Worm (Caenorhabditis elegans) whole organism, L4 larva: ENCODE measurements around the gene Y54G2A.28.

Experiments used
- D1046.2 ChIP-seq: fragments of 200-800 bp; sonication (Bioruptor generic); IDR thresholded peaks from 2 replicates; pipeline ENCODE4 v1.3.6; 2022; ENCODE audit warnings: missing genetic modification characterization, missing compliant biosample characterization
- F26F4.8 ChIP-seq: fragments of 200-800 bp; sonication (Bioruptor generic); conservative IDR thresholded peaks from 2 replicates; pipeline ENCODE4 v1.3.6; 2022; ENCODE audit warnings: missing genetic modification characterization, missing compliant biosample characterization
- F37D6.2 ChIP-seq: sonication (generic microtip); optimal IDR thresholded peaks from 2 replicates; lab custom pipeline; 2016; ENCODE audit warnings: mild to moderate bottlenecking, missing genetic modification characterization, missing compliant biosample characterization
- T20F7.1 ChIP-seq: fragments of 200-800 bp; sonication (Bioruptor generic); optimal IDR thresholded peaks from 2 replicates; lab custom pipeline; 2018; ENCODE audit warnings: mild to moderate bottlenecking, missing genetic modification characterization, missing compliant biosample characterization
- T26A8.4 ChIP-seq: fragments of 200-800 bp; sonication (Bioruptor generic); IDR thresholded peaks from 2 replicates; pipeline ENCODE4 v1.3.6; 2022; ENCODE audit warnings: missing genetic modification characterization, missing compliant biosample characterization
- Y105C5A.15 ChIP-seq: fragments of 200-800 bp; sonication (Bioruptor generic); IDR thresholded peaks from 2 replicates; pipeline ENCODE4 v1.3.6; 2022; ENCODE audit warnings: missing genetic modification characterization, missing compliant biosample characterization
- Y48G9A.11 ChIP-seq: fragments of 200-800 bp; sonication (Bioruptor generic); IDR thresholded peaks from 2 replicates; pipeline ENCODE4 v1.3.6; 2022; ENCODE audit warnings: missing genetic modification reagents, missing genetic modification characterization, missing compliant biosample characterization
- Y5F2A.4 ChIP-seq: fragments of 200-800 bp; sonication (Bioruptor generic); optimal IDR thresholded peaks from 2 replicates; lab custom pipeline; 2018; ENCODE audit warnings: mild to moderate bottlenecking, missing genetic modification characterization, missing compliant biosample characterization
- aha-1 ChIP-seq: fragments of 150-350 bp; peaks from one replicate; lab custom pipeline; 2014; ENCODE audit warnings: missing biosample characterization, missing genetic modification characterization
- aly-2 ChIP-seq: sonication (generic microtip); optimal IDR thresholded peaks from 2 replicates; lab custom pipeline; 2018; ENCODE audit warnings: missing biosample characterization, missing genetic modification characterization
- attf-4 ChIP-seq: sonication (generic microtip); optimal IDR thresholded peaks from 3 replicates; lab custom pipeline; 2017; ENCODE audit warnings: missing biosample characterization, missing genetic modification characterization
- ceh-28 ChIP-seq: fragments of 150-350 bp; optimal IDR thresholded peaks from 2 replicates; lab custom pipeline; 2014; ENCODE audit warnings: missing biosample characterization, missing genetic modification reagents, missing genetic modification characterization
- ceh-32 ChIP-seq: sonication (generic microtip); optimal IDR thresholded peaks from 2 replicates; lab custom pipeline; 2016; ENCODE audit warnings: mild to moderate bottlenecking, missing genetic modification characterization, missing compliant biosample characterization; ENCODE audit not compliant: poor library complexity
- ceh-62 ChIP-seq: sonication (generic microtip); optimal IDR thresholded peaks from 2 replicates; lab custom pipeline; 2017; ENCODE audit warnings: missing biosample characterization, missing genetic modification characterization
- ces-1 ChIP-seq: fragments of 150-350 bp; sonication (generic microtip); optimal IDR thresholded peaks from 4 replicates; lab custom pipeline; 2014; ENCODE audit warnings: missing biosample characterization, missing genetic modification reagents, missing genetic modification characterization
- cey-2 ChIP-seq: sonication (generic microtip); optimal IDR thresholded peaks from 3 replicates; lab custom pipeline; 2017; ENCODE audit warnings: missing genetic modification characterization, mild to moderate bottlenecking, missing compliant biosample characterization, antibody characterized with exemption, borderline replicate concordance; ENCODE audit not compliant: insufficient read depth
- daf-19 ChIP-seq: fragments of 200-800 bp; sonication (Bioruptor generic); conservative IDR thresholded peaks from 2 replicates; pipeline ENCODE4 v1.3.6; 2022; ENCODE audit warnings: missing genetic modification characterization, missing compliant biosample characterization
- dmd-9 ChIP-seq: fragments of 200-800 bp; sonication (Bioruptor generic); IDR thresholded peaks from 2 replicates; pipeline ENCODE4 v1.3.6; 2022; ENCODE audit warnings: missing genetic modification reagents, missing genetic modification characterization, missing compliant biosample characterization
- duxl-1 ChIP-seq: sonication (generic microtip); optimal IDR thresholded peaks from 2 replicates; lab custom pipeline; 2016; ENCODE audit warnings: mild to moderate bottlenecking, missing genetic modification characterization, moderate library complexity, missing compliant biosample characterization; ENCODE audit not compliant: poor library complexity
- dve-1 ChIP-seq: sonication (generic microtip); optimal IDR thresholded peaks from 2 replicates; lab custom pipeline; 2017; ENCODE audit warnings: antibody characterized with exemption, mild to moderate bottlenecking, missing genetic modification characterization, missing compliant biosample characterization; ENCODE audit not compliant: insufficient read depth
- egl-43 ChIP-seq: fragments of 200-800 bp; sonication (Bioruptor generic); IDR thresholded peaks from 2 replicates; pipeline ENCODE4 v1.3.6; 2022; ENCODE audit warnings: missing genetic modification reagents, missing genetic modification characterization, missing compliant biosample characterization
- fos-1 ChIP-seq: fragments of 150-350 bp; optimal IDR thresholded peaks from 2 replicates; lab custom pipeline; 2014; ENCODE audit warnings: missing biosample characterization, missing genetic modification characterization
- hif-1 ChIP-seq, 2 experiments: sonication (generic microtip); optimal IDR thresholded peaks; 2 replicates each; lab custom pipeline; 2016 to 2017; ENCODE audit warnings: missing compliant biosample characterization in 2 of 2, missing genetic modification characterization in 2 of 2, missing genetic modification reagents in 2 of 2, missing genotype in 2 of 2, mild to moderate bottlenecking in 1 of 2
- hmg-1.1 ChIP-seq: fragments of 200-800 bp; sonication (Bioruptor generic); IDR thresholded peaks from 2 replicates; pipeline ENCODE4 v1.3.6; 2022; ENCODE audit warnings: missing genetic modification reagents, missing genetic modification characterization, missing compliant biosample characterization
- jun-1 ChIP-seq: fragments of 150-350 bp; optimal IDR thresholded peaks from 2 replicates; lab custom pipeline; 2014; ENCODE audit warnings: missing biosample characterization, missing genetic modification reagents, missing genetic modification characterization
- lim-7 ChIP-seq: fragments of 200-800 bp; sonication (Bioruptor generic); IDR thresholded peaks from 2 replicates; pipeline ENCODE4 v1.3.6; 2022; ENCODE audit warnings: missing genetic modification characterization, missing compliant biosample characterization
- lin-38 ChIP-seq: fragments of 200-800 bp; sonication (Bioruptor generic); IDR thresholded peaks from 2 replicates; pipeline ENCODE4 v1.3.6; 2022; ENCODE audit warnings: missing genetic modification reagents, missing genetic modification characterization, missing compliant biosample characterization
- lsy-2 ChIP-seq, 2 experiments: fragments of 150-350 bp in 1 of 2; sonication (generic microtip) in 1 of 2; optimal IDR thresholded peaks; 2 replicates each; lab custom pipeline; 2014 to 2017; ENCODE audit warnings: missing biosample characterization in 2 of 2, missing genetic modification characterization in 2 of 2
- madf-5 ChIP-seq, 2 experiments: fragments of 200-800 bp; sonication (Bioruptor generic); IDR thresholded peaks; 2 replicates each; pipeline ENCODE4 v1.3.6; 2022; ENCODE audit warnings: missing compliant biosample characterization in 2 of 2, missing genetic modification characterization in 2 of 2
- mdl-1 ChIP-seq, 2 experiments: fragments of 150-350 bp in 1 of 2; sonication (generic microtip) in 1 of 2; optimal IDR thresholded peaks; 2 replicates each; lab custom pipeline; 2014 to 2017; ENCODE audit warnings: missing biosample characterization in 2 of 2, missing genetic modification characterization in 2 of 2
- mes-2 ChIP-seq: sonication (generic microtip); optimal IDR thresholded peaks from 2 replicates; lab custom pipeline; 2016; ENCODE audit warnings: missing genotype, mild to moderate bottlenecking, missing genetic modification characterization, missing compliant biosample characterization; ENCODE audit not compliant: poor library complexity, severe bottlenecking
- mxl-3 ChIP-seq: fragments of 200-800 bp; sonication (Bioruptor generic); optimal IDR thresholded peaks from 2 replicates; lab custom pipeline; 2018; ENCODE audit warnings: mild to moderate bottlenecking, missing genetic modification characterization, missing compliant biosample characterization
- nhr-10 ChIP-seq: fragments of 150-350 bp; optimal IDR thresholded peaks from 2 replicates; lab custom pipeline; 2014; ENCODE audit warnings: missing biosample characterization, missing genetic modification characterization
- nhr-102 ChIP-seq: sonication (generic microtip); optimal IDR thresholded peaks from 2 replicates; lab custom pipeline; 2016; ENCODE audit warnings: mild to moderate bottlenecking, missing genetic modification characterization, moderate library complexity, missing compliant biosample characterization
- nhr-111 ChIP-seq: fragments of 200-800 bp; sonication (Bioruptor generic); optimal IDR thresholded peaks from 2 replicates; lab custom pipeline; 2018; ENCODE audit warnings: mild to moderate bottlenecking, missing genetic modification characterization, missing compliant biosample characterization
- nhr-25 ChIP-seq: sonication (generic microtip); optimal IDR thresholded peaks from 2 replicates; lab custom pipeline; 2017; ENCODE audit warnings: missing genetic modification characterization, mild to moderate bottlenecking, missing compliant biosample characterization, antibody characterized with exemption, moderate library complexity, borderline replicate concordance; ENCODE audit not compliant: insufficient read depth
- nhr-28 ChIP-seq: fragments of 150-350 bp; optimal IDR thresholded peaks from 2 replicates; lab custom pipeline; 2014; ENCODE audit warnings: missing biosample characterization, missing genetic modification characterization
- pha-4 ChIP-seq, 2 experiments: fragments of 150-350 bp in 1 of 2; fragments of 200-800 bp in 1 of 2; sonication (Bioruptor generic) in 1 of 2; IDR thresholded peaks in 1 of 2; optimal IDR thresholded peaks in 1 of 2; 2 replicates each; pipeline versions ENCODE4 v1.3.6 to Lab custom; 2014 to 2022; ENCODE audit warnings: missing genetic modification characterization in 2 of 2, missing genetic modification reagents in 2 of 2, missing biosample characterization in 1 of 2, missing compliant biosample characterization in 1 of 2
- php-3 ChIP-seq: fragments of 200-800 bp; sonication (Bioruptor generic); IDR thresholded peaks from 2 replicates; pipeline ENCODE4 v1.3.6; 2022; ENCODE audit warnings: missing genetic modification reagents, missing genetic modification characterization, missing compliant biosample characterization
- pqm-1 ChIP-seq: sonication (generic microtip); optimal IDR thresholded peaks from 2 replicates; lab custom pipeline; 2017; ENCODE audit warnings: missing biosample characterization, missing genetic modification characterization
- rbr-2 ChIP-seq: sonication (generic microtip); optimal IDR thresholded peaks from 2 replicates; lab custom pipeline; 2016; ENCODE audit warnings: missing genotype, missing genetic modification characterization, missing compliant biosample characterization
- saeg-2 ChIP-seq: fragments of 200-800 bp; sonication (Bioruptor generic); IDR thresholded peaks from 2 replicates; pipeline ENCODE4 v1.3.6; 2022; ENCODE audit warnings: missing genetic modification reagents, missing genetic modification characterization, missing compliant biosample characterization
- skn-1 ChIP-seq: fragments of 150-350 bp; optimal IDR thresholded peaks from 2 replicates; lab custom pipeline; 2014; ENCODE audit warnings: missing biosample characterization, missing genetic modification characterization
- tra-1 ChIP-seq: fragments of 200-800 bp; sonication (Bioruptor generic); IDR thresholded peaks from 2 replicates; pipeline ENCODE4 v1.3.6; 2022; ENCODE audit warnings: missing genetic modification reagents, missing genetic modification characterization, missing compliant biosample characterization
- unc-130 ChIP-seq: sonication (generic microtip); optimal IDR thresholded peaks from 2 replicates; lab custom pipeline; 2016; ENCODE audit warnings: missing genetic modification reagents, missing genetic modification characterization, missing compliant biosample characterization
- zfp-2 ChIP-seq: sonication (generic microtip); optimal IDR thresholded peaks from 2 replicates; lab custom pipeline; 2016; ENCODE audit warnings: mild to moderate bottlenecking, missing genetic modification characterization, missing compliant biosample characterization
- zip-2 ChIP-seq: fragments of 150-350 bp; optimal IDR thresholded peaks from 2 replicates; lab custom pipeline; 2014; ENCODE audit warnings: missing biosample characterization, missing genetic modification characterization
- ztf-11 ChIP-seq: fragments of 150-350 bp; optimal IDR thresholded peaks from 2 replicates; lab custom pipeline; 2014; ENCODE audit warnings: missing biosample characterization, missing genetic modification characterization

Y54G2A.28 gene

DNA sequence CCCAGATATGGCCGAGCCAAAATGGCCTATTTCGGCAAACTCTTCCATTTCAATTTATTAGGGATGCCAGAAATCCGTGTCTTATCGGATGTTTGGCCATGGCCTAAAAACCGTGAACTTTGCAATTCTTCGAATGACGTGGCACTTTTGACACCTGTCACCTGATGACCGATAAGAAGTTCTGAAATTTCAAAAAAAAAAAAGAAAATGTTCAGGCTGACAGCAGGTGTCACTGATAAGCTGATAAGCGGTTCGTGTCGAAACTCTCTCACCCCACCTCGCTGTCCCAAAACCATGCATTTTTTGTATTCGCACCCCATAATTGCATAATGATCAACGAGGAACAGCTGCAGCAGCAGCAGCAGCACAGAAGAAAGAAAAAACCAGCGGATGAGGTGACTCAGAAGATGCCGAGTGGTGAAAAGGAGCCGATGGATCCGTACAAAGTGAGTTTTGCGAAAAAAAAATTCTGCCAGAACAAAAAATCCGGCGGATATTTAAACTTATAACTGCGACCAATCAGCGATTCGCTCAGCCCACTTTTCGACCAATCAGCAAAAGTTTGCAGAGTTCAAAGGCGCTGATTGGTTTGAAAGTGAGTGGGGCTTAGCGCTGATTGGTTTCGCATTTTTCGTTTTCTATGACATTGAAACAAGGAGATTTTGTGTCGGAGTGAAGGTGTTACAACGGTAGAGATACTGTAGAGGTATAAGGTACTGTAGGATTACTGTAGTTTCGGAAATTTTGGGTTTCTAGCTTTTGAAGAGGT lies at the start of gene Y54G2A.28, which contains the start of gene vrp-1 (continued):
- TF ChIP-seq dve-1 (tag; lab: Kevin White, UChicago) (peak; percentile 86), lin-38 (GFP tag; lab: Robert Waterston, UW) (peak; percentile 20; the same call in 1 of the 2 replicates), pqm-1 (tag; lab: Kevin White, UChicago) (peak; percentile 59), Y5F2A.4 (GFP tag; lab: Kevin White, UChicago) (no peak), mdl-1 (tag; optimal IDR thresholded peaks at IDR 0.05; lab: Kevin White, UChicago) (no peak), ceh-28 (tag; lab: Kevin White, UChicago) (no peak), cey-2 (tag; lab: Kevin White, UChicago) (no peak), nhr-102 (tag; lab: Kevin White, UChicago) (peak; percentile 78), nhr-10 (tag; lab: Kevin White, UChicago) (no peak), ceh-32 (tag; lab: Kevin White, UChicago) (no peak), T26A8.4 (GFP tag; lab: Robert Waterston, UW) (no peak), pha-4 (GFP tag; IDR thresholded peaks at IDR 0.05; lab: Robert Waterston, UW) (peak; percentile 44; the same call in 1 of the 2 replicates), pha-4 (tag; optimal IDR thresholded peaks at IDR 0.05; lab: Kevin White, UChicago) (no peak), egl-43 (GFP tag; lab: Robert Waterston, UW) (no peak), aly-2 (tag; lab: Kevin White, UChicago) (no peak), fos-1 (no peak), Y105C5A.15 (GFP tag; lab: Robert Waterston, UW) (0 out of 2 replicates have a peak, but pooled peaks have one; percentile 53), daf-19 (no peak), aha-1 (tag; lab: Kevin White, UChicago) (peak; percentile 14), skn-1 (tag; lab: Kevin White, UChicago) (no peak), Y48G9A.11 (no peak), ces-1 (no peak), hmg-1.1 (GFP tag; lab: Robert Waterston, UW) (no peak), ztf-11 (tag; lab: Kevin White, UChicago) (no peak), jun-1 (tag; lab: Kevin White, UChicago) (peak; percentile 2), T20F7.1 (GFP tag; lab: Kevin White, UChicago) (no peak), F26F4.8 (no peak), tra-1 (GFP tag; lab: Robert Waterston, UW) (peak; percentile 93), F37D6.2 (tag; lab: Kevin White, UChicago) (no peak), nhr-25 (tag; lab: Kevin White, UChicago) (no peak), nhr-111 (GFP tag; lab: Kevin White, UChicago) (no peak), rbr-2 (tag; lab: Kevin White, UChicago) (no peak), attf-4 (no peak), ceh-62 (tag; lab: Kevin White, UChicago) (no peak), mes-2 (no peak), hif-1 (tag; optimal IDR thresholded peaks at IDR 0.05; lab: Kevin White, UChicago) (peak in 1 of 2 experiments; percentile 9), zip-2 (tag; lab: Kevin White, UChicago) (no peak), php-3 (GFP tag; lab: Robert Waterston, UW) (peak; percentile 73), unc-130 (GFP tag; lab: Kevin White, UChicago) (no peak), zfp-2 (tag; lab: Kevin White, UChicago) (no peak), duxl-1 (tag; lab: Kevin White, UChicago) (no peak), dmd-9 (no peak), lsy-2 (tag; optimal IDR thresholded peaks at IDR 0.05; lab: Kevin White, UChicago) (no peak), lim-7 (GFP tag; lab: Robert Waterston, UW) (no peak), madf-5 (GFP tag; IDR thresholded peaks at IDR 0.05; lab: Robert Waterston, UW) (no peak), saeg-2 (GFP tag; lab: Robert Waterston, UW) (peak; percentile 71; the same call in 1 of the 2 replicates), nhr-28 (tag; lab: Kevin White, UChicago) (peak; percentile 73), D1046.2 (GFP tag; lab: Robert Waterston, UW) (no peak), mxl-3 (GFP tag; lab: Kevin White, UChicago) (no peak)
